Fruit fly (Drosophila melanogaster) whole organism, embryonic: Measurements from ENCODE around the gene CG8136.

Source experiments
- Abd-B ChIP-seq: fragments of 200-800 bp; sonication (Bioruptor generic); optimal IDR thresholded peaks from 2 replicates; lab custom pipeline; 2018; ENCODE audit warnings: missing biosample characterization, mild to moderate bottlenecking, missing genetic modification characterization, moderate library complexity
- Ada2b ChIP-seq: fragments of 200-800 bp; sonication (Bioruptor generic); IDR thresholded peaks from 2 replicates; pipeline ENCODE4 v1.3.6; 2022; ENCODE audit warnings: missing biosample characterization, missing genetic modification characterization
- Aef1 ChIP-seq: fragments of 200-800 bp; sonication (Bioruptor generic); IDR thresholded peaks from 3 replicates; pipeline ENCODE4 v1.3.6; 2022; ENCODE audit warnings: missing biosample characterization, missing genetic modification characterization
- Atf-2 ChIP-seq: fragments of 200-800 bp; sonication (Bioruptor generic); optimal IDR thresholded peaks from 2 replicates; lab custom pipeline; 2016; ENCODE audit warnings: missing biosample characterization, missing genetic modification characterization
- B-H1 ChIP-seq: fragments of 200-800 bp; sonication (Bioruptor generic); IDR thresholded peaks from 3 replicates; pipeline ENCODE4 v1.3.6; 2022; ENCODE audit warnings: missing biosample characterization, missing genetic modification characterization
- CG10209 ChIP-seq: fragments of 200-800 bp; sonication (Bioruptor generic); optimal IDR thresholded peaks from 3 replicates; lab custom pipeline; 2017; ENCODE audit warnings: missing biosample characterization, mild to moderate bottlenecking, missing genetic modification characterization, missing genetic modification reagents
- CG11085 ChIP-seq: fragments of 200-800 bp; sonication (Bioruptor generic); IDR thresholded peaks from 2 replicates; pipeline ENCODE4 v1.3.6; 2022; ENCODE audit warnings: missing biosample characterization, missing genetic modification characterization
- CG12391 ChIP-seq: fragments of 200-800 bp; sonication (Bioruptor generic); optimal IDR thresholded peaks from 3 replicates; lab custom pipeline; 2018; ENCODE audit warnings: missing biosample characterization, mild to moderate bottlenecking, missing genetic modification characterization, moderate library complexity
- CG12769 ChIP-seq: fragments of 200-800 bp; sonication (Bioruptor generic); optimal IDR thresholded peaks from 2 replicates; lab custom pipeline; 2019; ENCODE audit warnings: missing biosample characterization, mild to moderate bottlenecking, missing genetic modification characterization, moderate library complexity
- CG15601 ChIP-seq: fragments of 200-800 bp; sonication (Bioruptor generic); optimal IDR thresholded peaks from 3 replicates; lab custom pipeline; 2019; ENCODE audit warnings: missing biosample characterization, mild to moderate bottlenecking, missing genetic modification characterization, moderate library complexity
- CG17328 ChIP-seq: fragments of 200-800 bp; sonication (Bioruptor generic); IDR thresholded peaks from 2 replicates; pipeline ENCODE4 v1.3.6; 2022; ENCODE audit warnings: missing biosample characterization, missing genetic modification characterization
- CG17385 ChIP-seq: fragments of 200-800 bp; sonication (Bioruptor generic); optimal IDR thresholded peaks from 3 replicates; lab custom pipeline; 2018; ENCODE audit warnings: missing biosample characterization, mild to moderate bottlenecking, missing genetic modification characterization
- CG3407 ChIP-seq: fragments of 200-800 bp; sonication (Bioruptor generic); optimal IDR thresholded peaks from 2 replicates; lab custom pipeline; 2018; ENCODE audit warnings: missing biosample characterization, mild to moderate bottlenecking, missing genetic modification characterization
- CG4360 ChIP-seq: fragments of 200-800 bp; sonication (Bioruptor generic); IDR thresholded peaks from 2 replicates; pipeline ENCODE4 v1.3.6; 2022; ENCODE audit warnings: missing biosample characterization, missing genetic modification characterization
- CG4424 ChIP-seq: fragments of 200-800 bp; sonication (Bioruptor generic); optimal IDR thresholded peaks from 3 replicates; lab custom pipeline; 2016; ENCODE audit warnings: missing biosample characterization, missing genetic modification characterization
- CG9215 ChIP-seq: fragments of 200-800 bp; sonication (Bioruptor generic); IDR thresholded peaks from 2 replicates; pipeline ENCODE4 v1.3.6; 2022; ENCODE audit warnings: missing biosample characterization, missing genetic modification characterization
- CHES-1-like ChIP-seq: fragments of 200-800 bp; sonication (Bioruptor generic); optimal IDR thresholded peaks from 2 replicates; lab custom pipeline; 2016; ENCODE audit warnings: missing biosample characterization, missing genetic modification characterization
- E2f1 ChIP-seq: fragments of 200-800 bp; sonication (Bioruptor generic); IDR thresholded peaks from 2 replicates; pipeline ENCODE4 v1.3.6; 2022; ENCODE audit warnings: missing biosample characterization, missing genetic modification characterization
- Fer1 ChIP-seq: fragments of 200-800 bp; sonication (Bioruptor generic); optimal IDR thresholded peaks from 2 replicates; lab custom pipeline; 2017; ENCODE audit warnings: missing biosample characterization, mild to moderate bottlenecking, missing genetic modification characterization
- Lim3 ChIP-seq: fragments of 200-800 bp; sonication (Bioruptor generic); IDR thresholded peaks from 2 replicates; pipeline ENCODE4 v1.3.6; 2022; ENCODE audit warnings: missing biosample characterization, missing genetic modification characterization
- Meics ChIP-seq: fragments of 200-800 bp; sonication (Bioruptor generic); optimal IDR thresholded peaks from 2 replicates; lab custom pipeline; 2017; ENCODE audit warnings: missing biosample characterization, mild to moderate bottlenecking, missing genetic modification characterization
- NFAT ChIP-seq: fragments of 200-800 bp; sonication (Bioruptor generic); IDR thresholded peaks from 2 replicates; pipeline ENCODE4 v1.3.6; 2022; ENCODE audit warnings: missing biosample characterization, missing genetic modification characterization
- Oli ChIP-seq: fragments of 200-800 bp; sonication (Bioruptor generic); optimal IDR thresholded peaks from 2 replicates; lab custom pipeline; 2018; ENCODE audit warnings: missing biosample characterization, mild to moderate bottlenecking, missing genetic modification characterization, moderate library complexity
- Ravus ChIP-seq: fragments of 200-800 bp; sonication (Bioruptor generic); IDR thresholded peaks from 2 replicates; pipeline ENCODE4 v1.3.6; 2022; ENCODE audit warnings: missing biosample characterization, missing genetic modification characterization
- Sox102F ChIP-seq: fragments of 200-800 bp; sonication (Bioruptor generic); optimal IDR thresholded peaks from 2 replicates; lab custom pipeline; 2018; ENCODE audit warnings: missing biosample characterization, mild to moderate bottlenecking, missing genetic modification characterization, moderate library complexity
- Taf1 ChIP-seq: fragments of 200-800 bp; sonication (Bioruptor generic); IDR thresholded peaks from 2 replicates; pipeline ENCODE4 v1.3.6; 2022; ENCODE audit warnings: missing biosample characterization, missing genetic modification characterization
- Xrp1 ChIP-seq: fragments of 200-800 bp; sonication (Bioruptor generic); IDR thresholded peaks from 2 replicates; pipeline ENCODE4 v1.3.6; 2022; ENCODE audit warnings: missing biosample characterization, missing genetic modification characterization
- ato ChIP-seq: fragments of 200-800 bp; sonication (Bioruptor generic); IDR thresholded peaks from 2 replicates; pipeline ENCODE4 v1.3.6; 2022; ENCODE audit warnings: missing biosample characterization, missing genetic modification characterization; ENCODE audit not compliant: partially characterized antibody
- dpn ChIP-seq, 2 experiments: fragments of 200-800 bp; sonication (Bioruptor generic); optimal IDR thresholded peaks; 3 replicates each; lab custom pipeline; 2016; ENCODE audit warnings: missing biosample characterization in 2 of 2, missing genetic modification characterization in 2 of 2
- en ChIP-seq: fragments of 200-800 bp; sonication (Bioruptor generic); optimal IDR thresholded peaks from 2 replicates; lab custom pipeline; 2016; ENCODE audit warnings: missing biosample characterization, missing genetic modification characterization
- eve ChIP-seq, 2 experiments: fragments of >200 bp; optimal IDR thresholded peaks; 2 replicates each; lab custom pipeline; 2017; ENCODE audit warnings: missing biosample characterization in 2 of 2, missing genetic modification characterization in 2 of 2
- gce ChIP-seq: fragments of 200-800 bp; sonication (Bioruptor generic); IDR thresholded peaks from 3 replicates; pipeline ENCODE4 v1.3.6; 2022; ENCODE audit warnings: missing biosample characterization, missing genetic modification characterization
- gem ChIP-seq: fragments of 200-800 bp; sonication (Bioruptor generic); optimal IDR thresholded peaks from 2 replicates; lab custom pipeline; 2019; ENCODE audit warnings: missing biosample characterization, mild to moderate bottlenecking, missing genetic modification characterization, moderate library complexity
- ken ChIP-seq: fragments of 200-800 bp; sonication (Bioruptor generic); IDR thresholded peaks from 3 replicates; pipeline ENCODE4 v1.3.6; 2022; ENCODE audit warnings: missing biosample characterization, missing genetic modification characterization
- lab ChIP-seq: fragments of 200-800 bp; sonication (Bioruptor generic); optimal IDR thresholded peaks from 3 replicates; lab custom pipeline; 2017; ENCODE audit warnings: missing biosample characterization, missing genetic modification characterization, mild to moderate bottlenecking, moderate library complexity, missing genetic modification reagents
- lilli ChIP-seq: fragments of 200-800 bp; sonication (Bioruptor generic); optimal IDR thresholded peaks from 3 replicates; lab custom pipeline; 2016; ENCODE audit warnings: missing biosample characterization, missing genetic modification characterization
- lmd ChIP-seq: fragments of 200-800 bp; sonication (Bioruptor generic); IDR thresholded peaks from 2 replicates; pipeline ENCODE4 v1.3.6; 2022; ENCODE audit warnings: missing biosample characterization, missing genetic modification characterization
- nerfin-2 ChIP-seq: fragments of 200-800 bp; sonication (Bioruptor generic); IDR thresholded peaks from 2 replicates; pipeline ENCODE4 v1.3.6; 2022; ENCODE audit warnings: missing biosample characterization, missing genetic modification characterization; ENCODE audit not compliant: partially characterized antibody
- pum ChIP-seq: fragments of 200-800 bp; sonication (Bioruptor generic); optimal IDR thresholded peaks from 2 replicates; lab custom pipeline; 2016; ENCODE audit warnings: missing biosample characterization, missing genetic modification characterization
- sob ChIP-seq: fragments of 200-800 bp; sonication (Bioruptor generic); IDR thresholded peaks from 2 replicates; pipeline ENCODE4 v1.3.6; 2022; ENCODE audit warnings: missing biosample characterization, missing genetic modification characterization
- ttk ChIP-seq: fragments of 200-800 bp; sonication (Bioruptor generic); IDR thresholded peaks from 2 replicates; pipeline ENCODE4 v2.1.2; 2022; ENCODE audit warnings: missing biosample characterization, missing genetic modification characterization
- usp ChIP-seq: fragments of >200 bp; optimal IDR thresholded peaks from 2 replicates; lab custom pipeline; 2017; ENCODE audit warnings: missing biosample characterization, missing genetic modification characterization
- zen2 ChIP-seq: fragments of 200-800 bp; sonication (Bioruptor generic); IDR thresholded peaks from 3 replicates; pipeline ENCODE4 v1.3.6; 2022; ENCODE audit warnings: missing biosample characterization, missing genetic modification characterization; ENCODE audit not compliant: partially characterized antibody

The CG8136 gene

DNA sequence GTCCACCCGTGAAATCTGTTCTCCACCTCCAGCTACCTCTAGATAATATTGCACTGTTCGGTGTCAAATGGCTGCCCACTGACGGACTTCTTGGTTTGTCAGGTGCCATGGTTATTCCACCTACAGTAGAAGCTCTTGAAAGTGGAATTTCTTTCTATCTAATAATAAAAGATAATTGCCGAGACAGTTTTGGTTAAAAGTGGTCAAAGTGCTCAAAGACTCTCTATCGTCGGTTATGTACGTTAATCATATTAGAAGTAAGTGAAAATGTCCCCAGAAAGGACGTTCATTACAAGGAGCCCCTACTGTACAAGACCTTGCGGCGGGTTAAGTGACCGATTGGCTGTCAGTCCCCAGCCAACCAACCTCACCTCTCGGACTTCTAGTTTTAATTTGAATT is 23.0 kb downstream of the CG8136 start (continued):
- TF ChIP-seq CG4360 = no peak
- peak; percentile 58 for TF ChIP-seq Sox102F (GFP tag; lab: Kevin White, UChicago)
- no peak for TF ChIP-seq Ravus (GFP tag; lab: Robert Waterston, UW)
- peak; percentile 44 for TF ChIP-seq Xrp1 (GFP tag; lab: Robert Waterston, UW)
- TF ChIP-seq Ada2b (GFP tag; lab: Robert Waterston, UW) = peak; percentile 65
- peak in 1 of 2 experiments; percentile 13 for TF ChIP-seq eve (GFP tag; optimal IDR thresholded peaks at IDR 0.05; lab: Kevin White, UChicago)
- no peak for TF ChIP-seq CHES-1-like (GFP tag; lab: Kevin White, UChicago)
- TF ChIP-seq pum (GFP tag; lab: Kevin White, UChicago) = peak; percentile 31
- 0 out of 2 replicates have a peak, but pooled peaks have one; percentile 15 for TF ChIP-seq Taf1 (GFP tag; lab: Robert Waterston, UW)
- TF ChIP-seq CG15601 (tag; lab: Kevin White, UChicago) = peak; percentile 34
- peak; percentile 35 for TF ChIP-seq Meics (GFP tag; lab: Kevin White, UChicago)
- peak; percentile 11; the same call in 1 of the 3 replicates for TF ChIP-seq B-H1 (GFP tag; lab: Robert Waterston, UW)
- no peak for TF ChIP-seq Lim3 (GFP tag; lab: Robert Waterston, UW)
- TF ChIP-seq lmd (GFP tag; lab: Robert Waterston, UW) = peak; percentile 47; the same call in 1 of the 2 replicates
- TF ChIP-seq dpn (GFP tag; optimal IDR thresholded peaks at IDR 0.05; lab: Kevin White, UChicago) = peak in 1 of 2 experiments; percentile 50
- TF ChIP-seq ken (GFP tag; lab: Robert Waterston, UW) = peak; percentile 33; the same call in 1 of the 3 replicates
- no peak for TF ChIP-seq nerfin-2 (GFP tag; lab: Robert Waterston, UW)
- peak; percentile 45 for TF ChIP-seq Fer1 (GFP tag; lab: Kevin White, UChicago)
- peak; percentile 8; the same call in 1 of the 2 replicates for TF ChIP-seq ttk
- TF ChIP-seq Abd-B (GFP tag; lab: Kevin White, UChicago) = peak; percentile 8
- TF ChIP-seq Oli (tag; lab: Kevin White, UChicago) = peak; percentile 62
- peak; percentile 39 for TF ChIP-seq CG4424 (GFP tag; lab: Kevin White, UChicago)
- no peak for TF ChIP-seq usp (GFP tag; lab: Kevin White, UChicago)
- 0 out of 2 replicates have a peak, but pooled peaks have one; percentile 15 for TF ChIP-seq CG17328 (GFP tag; lab: Robert Waterston, UW)
- TF ChIP-seq ato = no peak
- TF ChIP-seq CG12391 (tag; lab: Kevin White, UChicago) = peak; percentile 43
- TF ChIP-seq zen2 (GFP tag; lab: Robert Waterston, UW) = no peak
- TF ChIP-seq CG11085 (GFP tag; lab: Robert Waterston, UW) = no peak
- TF ChIP-seq CG17385 (GFP tag; lab: Kevin White, UChicago) = peak; percentile 30
- TF ChIP-seq gce (GFP tag; lab: Robert Waterston, UW) = 0 out of 3 replicates have a peak, but pooled peaks have one; percentile 14
- TF ChIP-seq en (GFP tag; lab: Kevin White, UChicago) = no peak
- peak; percentile 32 for TF ChIP-seq CG12769
- TF ChIP-seq gem (tag; lab: Kevin White, UChicago) = peak; percentile 70
- TF ChIP-seq CG3407 (GFP tag; lab: Kevin White, UChicago) = peak; percentile 3
- TF ChIP-seq CG10209 (GFP tag; lab: Kevin White, UChicago) = peak; percentile 54
- TF ChIP-seq sob (GFP tag; lab: Robert Waterston, UW) = peak; percentile 42; the same call in 1 of the 2 replicates
- peak; percentile 50 for TF ChIP-seq lab (GFP tag; lab: Kevin White, UChicago)
- peak; percentile 44; the same call in 1 of the 3 replicates for TF ChIP-seq Aef1 (GFP tag; lab: Robert Waterston, UW)
- TF ChIP-seq CG9215 (GFP tag; lab: Robert Waterston, UW) = peak; percentile 23; the same call in 1 of the 2 replicates
- TF ChIP-seq Atf-2 = peak; percentile 29
- TF ChIP-seq E2f1 (GFP tag; lab: Robert Waterston, UW) = peak; percentile 59; the same call in 1 of the 2 replicates
- peak; percentile 66 for TF ChIP-seq lilli
- TF ChIP-seq NFAT = no peak
